Worm (Caenorhabditis elegans) whole organism, mixed stage, embryonic: Measurements from ENCODE around the gene C37E2.3.

Experiments
- M03D4.4 ChIP-seq: sonication (generic microtip); optimal IDR thresholded peaks from 2 replicates; lab custom pipeline; 2017; ENCODE audit warnings: mild to moderate bottlenecking, missing genetic modification characterization, missing compliant biosample characterization
- blmp-1 ChIP-seq: fragments of 150-350 bp; optimal IDR thresholded peaks from 2 replicates; lab custom pipeline; 2014; ENCODE audit warnings: missing biosample characterization, missing genetic modification characterization
- ceh-39 ChIP-seq: fragments of 150-350 bp; optimal IDR thresholded peaks from 2 replicates; lab custom pipeline; 2014; ENCODE audit warnings: missing biosample characterization, missing genetic modification characterization
- ceh-43 ChIP-seq: fragments of 200-800 bp; sonication (Bioruptor generic); optimal IDR thresholded peaks from 2 replicates; lab custom pipeline; 2018; ENCODE audit warnings: mild to moderate bottlenecking, missing genetic modification characterization, moderate library complexity, missing compliant biosample characterization
- ceh-83 ChIP-seq: fragments of 200-800 bp; sonication (Bioruptor generic); optimal IDR thresholded peaks from 2 replicates; lab custom pipeline; 2018; ENCODE audit warnings: mild to moderate bottlenecking, missing genetic modification characterization, missing compliant biosample characterization
- ces-1 ChIP-seq: fragments of 150-350 bp; optimal IDR thresholded peaks from 2 replicates; lab custom pipeline; 2014; ENCODE audit warnings: missing biosample characterization, missing genetic modification reagents, missing genetic modification characterization
- cnd-1 ChIP-seq: fragments of 200-800 bp; sonication (Bioruptor generic); optimal IDR thresholded peaks from 2 replicates; lab custom pipeline; 2018; ENCODE audit warnings: mild to moderate bottlenecking, missing genetic modification characterization, missing compliant biosample characterization
- drap-1 ChIP-seq: fragments of 200-800 bp; sonication (Bioruptor generic); optimal IDR thresholded peaks from 3 replicates; lab custom pipeline; 2018; ENCODE audit warnings: mild to moderate bottlenecking, missing genetic modification characterization, missing compliant biosample characterization
- elt-1 ChIP-seq: sonication (generic microtip); optimal IDR thresholded peaks from 2 replicates; lab custom pipeline; 2017; ENCODE audit warnings: missing genetic modification characterization, mild to moderate bottlenecking, missing compliant biosample characterization, antibody characterized with exemption, moderate library complexity, borderline replicate concordance; ENCODE audit not compliant: insufficient read depth
- elt-3 ChIP-seq: fragments of 150-350 bp; optimal IDR thresholded peaks from 2 replicates; lab custom pipeline; 2014; ENCODE audit warnings: missing biosample characterization, missing genetic modification characterization
- flh-1 ChIP-seq: fragments of 200-800 bp; sonication (Bioruptor generic); optimal IDR thresholded peaks from 2 replicates; lab custom pipeline; 2018; ENCODE audit warnings: mild to moderate bottlenecking, missing genetic modification characterization, moderate library complexity, missing compliant biosample characterization
- ham-2 ChIP-seq: fragments of 200-800 bp; sonication (Bioruptor generic); optimal IDR thresholded peaks from 2 replicates; lab custom pipeline; 2018; ENCODE audit warnings: mild to moderate bottlenecking, missing genetic modification characterization, missing compliant biosample characterization
- hlh-1 ChIP-seq: fragments of 150-350 bp; optimal IDR thresholded peaks from 2 replicates; lab custom pipeline; 2014; ENCODE audit warnings: missing biosample characterization, missing genetic modification reagents, missing genetic modification characterization
- lin-13 ChIP-seq: fragments of 150-350 bp; optimal IDR thresholded peaks from 2 replicates; lab custom pipeline; 2014; ENCODE audit warnings: missing biosample characterization, missing genetic modification characterization
- lin-32 ChIP-seq: fragments of 200-800 bp; sonication (Bioruptor generic); optimal IDR thresholded peaks from 2 replicates; lab custom pipeline; 2018; ENCODE audit warnings: mild to moderate bottlenecking, missing genetic modification characterization, missing compliant biosample characterization
- lsy-2 ChIP-seq: fragments of 150-350 bp; optimal IDR thresholded peaks from 2 replicates; lab custom pipeline; 2014; ENCODE audit warnings: missing biosample characterization, missing genetic modification characterization
- mab-5 ChIP-seq: fragments of 150-350 bp; optimal IDR thresholded peaks from 2 replicates; lab custom pipeline; 2014; ENCODE audit warnings: missing biosample characterization, missing genetic modification characterization
- mep-1 ChIP-seq: fragments of 150-350 bp; optimal IDR thresholded peaks from 2 replicates; lab custom pipeline; 2017; ENCODE audit warnings: missing biosample characterization, missing genetic modification reagents, missing genetic modification characterization, inconsistent platforms
- mls-2 ChIP-seq: sonication (generic microtip); optimal IDR thresholded peaks from 2 replicates; lab custom pipeline; 2016; ENCODE audit warnings: mild to moderate bottlenecking, missing genetic modification characterization, moderate library complexity, missing compliant biosample characterization
- nhr-12 ChIP-seq: fragments of 150-350 bp; optimal IDR thresholded peaks from 2 replicates; lab custom pipeline; 2014; ENCODE audit warnings: missing biosample characterization, missing genetic modification characterization
- nhr-2 ChIP-seq: fragments of 150-350 bp; optimal IDR thresholded peaks from 2 replicates; lab custom pipeline; 2014; ENCODE audit warnings: missing biosample characterization, missing genetic modification characterization
- nhr-237 ChIP-seq: fragments of 150-350 bp; optimal IDR thresholded peaks from 2 replicates; lab custom pipeline; 2014; ENCODE audit warnings: missing biosample characterization, missing genetic modification characterization
- nhr-76 ChIP-seq: sonication (generic microtip); optimal IDR thresholded peaks from 2 replicates; lab custom pipeline; 2017; ENCODE audit warnings: missing biosample characterization, missing genetic modification characterization
- pha-4 ChIP-seq: fragments of 150-350 bp; optimal IDR thresholded peaks from 2 replicates; lab custom pipeline; 2018; ENCODE audit warnings: missing biosample characterization, missing genetic modification reagents, missing genetic modification characterization
- sem-2 ChIP-seq: fragments of 200-800 bp; sonication (Bioruptor generic); optimal IDR thresholded peaks from 2 replicates; lab custom pipeline; 2018; ENCODE audit warnings: mild to moderate bottlenecking, missing genetic modification characterization, missing compliant biosample characterization
- snpc-4 ChIP-seq: fragments of 150-350 bp; optimal IDR thresholded peaks from 2 replicates; lab custom pipeline; 2014; ENCODE audit warnings: missing biosample characterization, missing genetic modification characterization
- sptf-1 ChIP-seq: sonication (generic microtip); optimal IDR thresholded peaks from 2 replicates; lab custom pipeline; 2017; ENCODE audit warnings: mild to moderate bottlenecking, missing genetic modification characterization, moderate library complexity, missing compliant biosample characterization
- tbx-8 ChIP-seq: fragments of 200-800 bp; sonication (Bioruptor generic); optimal IDR thresholded peaks from 2 replicates; lab custom pipeline; 2018; ENCODE audit warnings: mild to moderate bottlenecking, missing genetic modification characterization, moderate library complexity, missing compliant biosample characterization
- unc-120 ChIP-seq: sonication (generic microtip); optimal IDR thresholded peaks from 2 replicates; lab custom pipeline; 2017; ENCODE audit warnings: missing genetic modification characterization, missing compliant biosample characterization; ENCODE audit not compliant: poor library complexity, severe bottlenecking
- unc-39 ChIP-seq: fragments of 150-350 bp; optimal IDR thresholded peaks from 2 replicates; lab custom pipeline; 2014; ENCODE audit warnings: missing biosample characterization, missing genetic modification characterization
- unc-62 ChIP-seq: fragments of 150-350 bp; optimal IDR thresholded peaks from 2 replicates; lab custom pipeline; 2014; ENCODE audit warnings: missing biosample characterization, missing genetic modification reagents, missing genetic modification characterization
- zip-8 ChIP-seq: fragments of 150-350 bp; optimal IDR thresholded peaks from 2 replicates; lab custom pipeline; 2014; ENCODE audit warnings: missing biosample characterization, missing genetic modification characterization
- ztf-11 ChIP-seq: fragments of 150-350 bp; optimal IDR thresholded peaks from 2 replicates; lab custom pipeline; 2014; ENCODE audit warnings: missing biosample characterization, missing genetic modification characterization

C37E2.3 gene

ce11 chrX:14165156-14165555 lies 15.1 kb upstream of the C37E2.3 start:
- TF ChIP-seq unc-62 = no peak
- TF ChIP-seq sem-2 = no peak
- TF ChIP-seq M03D4.4 = no peak
- TF ChIP-seq snpc-4 = no peak
- TF ChIP-seq blmp-1 (tag; lab: Kevin White, UChicago) = no peak
- TF ChIP-seq tbx-8 (GFP tag; lab: Kevin White, UChicago) = no peak
- no peak for TF ChIP-seq nhr-237 (tag; lab: Kevin White, UChicago)
- no peak for TF ChIP-seq elt-1
- no peak for TF ChIP-seq nhr-12 (tag; lab: Kevin White, UChicago)
- TF ChIP-seq sptf-1 = no peak
- no peak for TF ChIP-seq ztf-11 (tag; lab: Kevin White, UChicago)
- no peak for TF ChIP-seq lin-32 (GFP tag; lab: Kevin White, UChicago)
- no peak for TF ChIP-seq unc-120 (tag; lab: Kevin White, UChicago)
- no peak for TF ChIP-seq nhr-76
- TF ChIP-seq ces-1 (GFP tag; lab: Kevin White, UChicago) = no peak
- TF ChIP-seq mep-1 = no peak
- TF ChIP-seq unc-39 (tag; lab: Kevin White, UChicago) = no peak
- no peak for TF ChIP-seq lsy-2 (tag; lab: Kevin White, UChicago)
- no peak for TF ChIP-seq pha-4 (tag; lab: Kevin White, UChicago)

- TF ChIP-seq unc-62 (peak; percentile 74), sptf-1 (peak; percentile 38), blmp-1 (tag; lab: Kevin White, UChicago) (no peak), ceh-39 (tag; lab: Kevin White, UChicago) (peak; percentile 42), elt-1 (peak; percentile 50), snpc-4 (no peak), ceh-43 (GFP tag; lab: Kevin White, UChicago) (no peak), lin-13 (tag; lab: Kevin White, UChicago) (peak; percentile 21), nhr-2 (tag; lab: Kevin White, UChicago) (peak; percentile 51), ceh-83 (GFP tag; lab: Kevin White, UChicago) (no peak), cnd-1 (tag; lab: Kevin White, UChicago) (peak; percentile 21), tbx-8 (GFP tag; lab: Kevin White, UChicago) (no peak), elt-3 (tag; lab: Kevin White, UChicago) (peak; percentile 68), nhr-237 (tag; lab: Kevin White, UChicago) (peak; percentile 83), pha-4 (tag; lab: Kevin White, UChicago) (peak; percentile 88), drap-1 (GFP tag; lab: Kevin White, UChicago) (peak; percentile 36), unc-39 (tag; lab: Kevin White, UChicago) (peak; percentile 6), unc-120 (tag; lab: Kevin White, UChicago) (peak; percentile 99), M03D4.4 (peak; percentile 20), lsy-2 (tag; lab: Kevin White, UChicago) (peak; percentile 59), ces-1 (GFP tag; lab: Kevin White, UChicago) (peak; percentile 87), hlh-1 (peak; percentile 62), mep-1 (peak; percentile 82), ztf-11 (tag; lab: Kevin White, UChicago) (no peak), lin-32 (GFP tag; lab: Kevin White, UChicago) (peak; percentile 1), zip-8 (no peak), ham-2 (GFP tag; lab: Kevin White, UChicago) (no peak), mab-5 (no peak)
These were observed 10.7 kb upstream of the C37E2.3 start, which contains the start of gene sym-4 for ce11 chrX:14169569-14170031. TSS of gene sym-4 (minus strand) at chrX:14169619.

ce11 chrX:14173850-14174249 lies 6.4 kb upstream of the C37E2.3 start, which contains the start of gene idhb-1:
TSS of gene idhb-1 (minus strand) at chrX:14174063.
- no peak for TF ChIP-seq ceh-43 (GFP tag; lab: Kevin White, UChicago)
- TF ChIP-seq unc-120 (tag; lab: Kevin White, UChicago) = no peak
- no peak for TF ChIP-seq ztf-11 (tag; lab: Kevin White, UChicago)
- TF ChIP-seq M03D4.4 = no peak
- no peak for TF ChIP-seq sem-2
- TF ChIP-seq lin-13 (tag; lab: Kevin White, UChicago) = peak; percentile 83
- TF ChIP-seq lin-32 (GFP tag; lab: Kevin White, UChicago) = no peak
- peak; percentile 9 for TF ChIP-seq cnd-1 (tag; lab: Kevin White, UChicago)
- TF ChIP-seq mls-2 = peak; percentile 11
- TF ChIP-seq drap-1 (GFP tag; lab: Kevin White, UChicago) = no peak
- no peak for TF ChIP-seq zip-8
- peak; percentile 31 for TF ChIP-seq pha-4 (tag; lab: Kevin White, UChicago)
- TF ChIP-seq sptf-1 = no peak
- no peak for TF ChIP-seq nhr-76
- no peak for TF ChIP-seq tbx-8 (GFP tag; lab: Kevin White, UChicago)
- TF ChIP-seq flh-1 (GFP tag; lab: Kevin White, UChicago) = no peak
- TF ChIP-seq snpc-4 = no peak
- no peak for TF ChIP-seq mab-5
- TF ChIP-seq unc-62 = no peak
- TF ChIP-seq lsy-2 (tag; lab: Kevin White, UChicago) = peak; percentile 51
- TF ChIP-seq mep-1 = peak; percentile 24
- TF ChIP-seq ceh-83 (GFP tag; lab: Kevin White, UChicago) = no peak
- no peak for TF ChIP-seq nhr-237 (tag; lab: Kevin White, UChicago)
- TF ChIP-seq ceh-39 (tag; lab: Kevin White, UChicago) = no peak
- no peak for TF ChIP-seq ham-2 (GFP tag; lab: Kevin White, UChicago)
- no peak for TF ChIP-seq ces-1 (GFP tag; lab: Kevin White, UChicago)
- TF ChIP-seq nhr-2 (tag; lab: Kevin White, UChicago) = no peak
- peak; percentile 89 for TF ChIP-seq hlh-1
